Worm (Caenorhabditis elegans) whole organism, mixed stage, embryonic: ENCODE measurements around the gene sdz-6.

Experiments used
- elt-1 ChIP-seq: sonication (generic microtip); optimal IDR thresholded peaks from 2 replicates; lab custom pipeline; 2017; ENCODE audit warnings: missing genetic modification characterization, mild to moderate bottlenecking, missing compliant biosample characterization, antibody characterized with exemption, moderate library complexity, borderline replicate concordance; ENCODE audit not compliant: insufficient read depth
- hlh-1 ChIP-seq: fragments of 150-350 bp; optimal IDR thresholded peaks from 2 replicates; lab custom pipeline; 2014; ENCODE audit warnings: missing biosample characterization, missing genetic modification reagents, missing genetic modification characterization
- unc-39 ChIP-seq: fragments of 150-350 bp; optimal IDR thresholded peaks from 2 replicates; lab custom pipeline; 2014; ENCODE audit warnings: missing biosample characterization, missing genetic modification characterization

DNA sequence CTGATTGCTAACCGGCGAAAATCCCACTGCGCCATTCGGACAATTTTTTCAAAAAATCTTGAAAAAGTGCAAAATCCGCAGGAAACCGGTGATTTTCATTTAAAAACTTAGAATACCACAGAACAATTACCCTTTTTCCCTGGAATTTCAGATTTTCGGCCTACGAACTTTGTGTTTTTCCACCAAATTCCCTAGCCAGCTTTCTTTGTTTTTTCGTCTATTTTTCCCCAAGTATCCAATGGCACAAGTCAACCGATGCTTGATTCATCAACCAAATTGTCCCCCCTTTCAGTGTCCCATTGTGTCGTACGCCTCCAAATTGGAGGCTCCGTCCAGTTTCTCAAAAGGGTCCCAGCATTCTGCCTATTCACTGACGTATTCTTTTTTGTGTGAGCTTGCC, 49.8 kb downstream of the sdz-6 start, which contains the start of gene Y43F8A.1:
- TF ChIP-seq hlh-1 = no peak
- no peak for TF ChIP-seq elt-1
- TF ChIP-seq unc-39 (tag; lab: Kevin White, UChicago) = no peak
